Worm (Caenorhabditis elegans) whole organism, L3 larva: ENCODE data around the gene Y47D3B.4.

Source experiments
- R02D3.7 ChIP-seq: fragments of 150-350 bp; optimal IDR thresholded peaks from 2 replicates; lab custom pipeline; 2014; ENCODE audit warnings: missing biosample characterization, missing genetic modification characterization
- ZK546.5 ChIP-seq: sonication (generic microtip); optimal IDR thresholded peaks from 2 replicates; lab custom pipeline; 2017; ENCODE audit warnings: missing biosample characterization, missing genetic modification characterization
- ceh-16 ChIP-seq: sonication (generic microtip); optimal IDR thresholded peaks from 2 replicates; lab custom pipeline; 2017; ENCODE audit warnings: missing biosample characterization, missing genetic modification characterization
- ceh-28 ChIP-seq: fragments of 150-350 bp; optimal IDR thresholded peaks from 2 replicates; lab custom pipeline; 2014; ENCODE audit warnings: missing biosample characterization, missing genetic modification reagents, missing genetic modification characterization
- ceh-82 ChIP-seq: fragments of 150-350 bp; optimal IDR thresholded peaks from 2 replicates; lab custom pipeline; 2014; ENCODE audit warnings: missing biosample characterization, missing genetic modification characterization
- ceh-9 ChIP-seq: sonication (generic microtip); optimal IDR thresholded peaks from 2 replicates; lab custom pipeline; 2018; ENCODE audit warnings: missing biosample characterization, missing genetic modification characterization
- daf-12 ChIP-seq: fragments of 150-350 bp; optimal IDR thresholded peaks from 2 replicates; lab custom pipeline; 2014; ENCODE audit warnings: missing biosample characterization, missing genetic modification reagents, missing genetic modification characterization
- egl-27 ChIP-seq: sonication (generic microtip); optimal IDR thresholded peaks from 4 replicates; lab custom pipeline; 2017; ENCODE audit warnings: missing biosample characterization, missing genetic modification reagents, missing genetic modification characterization
- egl-5 ChIP-seq: fragments of 150-350 bp; optimal IDR thresholded peaks from 2 replicates; lab custom pipeline; 2017; ENCODE audit warnings: missing biosample characterization, missing genetic modification reagents, missing genetic modification characterization, inconsistent platforms
- eor-1 ChIP-seq, 2 experiments: fragments of 150-350 bp; optimal IDR thresholded peaks; 2 replicates each; lab custom pipeline; 2014 to 2018; ENCODE audit warnings: missing biosample characterization in 2 of 2, missing genetic modification characterization in 2 of 2
- fkh-10 ChIP-seq: sonication (generic microtip); optimal IDR thresholded peaks from 2 replicates; lab custom pipeline; 2017; ENCODE audit warnings: missing biosample characterization, missing genetic modification reagents, missing genetic modification characterization
- fkh-2 ChIP-seq: fragments of 150-350 bp; optimal IDR thresholded peaks from 2 replicates; lab custom pipeline; 2014; ENCODE audit warnings: missing biosample characterization, missing genetic modification reagents, missing genetic modification characterization
- fos-1 ChIP-seq: fragments of 150-350 bp; optimal IDR thresholded peaks from 2 replicates; lab custom pipeline; 2014; ENCODE audit warnings: missing biosample characterization, missing genetic modification characterization
- hmg-11 ChIP-seq: sonication (generic microtip); optimal IDR thresholded peaks from 2 replicates; lab custom pipeline; 2016; ENCODE audit warnings: missing genetic modification characterization, missing compliant biosample characterization
- jun-1 ChIP-seq: fragments of 150-350 bp; optimal IDR thresholded peaks from 2 replicates; lab custom pipeline; 2014; ENCODE audit warnings: missing biosample characterization, missing genetic modification reagents, missing genetic modification characterization
- lin-15B ChIP-seq: fragments of 150-350 bp; optimal IDR thresholded peaks from 2 replicates; lab custom pipeline; 2014; ENCODE audit warnings: missing biosample characterization, missing genetic modification characterization
- lsy-12 ChIP-seq: sonication (generic microtip); optimal IDR thresholded peaks from 2 replicates; lab custom pipeline; 2016; ENCODE audit warnings: mild to moderate bottlenecking, missing genetic modification characterization, missing compliant biosample characterization
- mdl-1 ChIP-seq: fragments of 150-350 bp; optimal IDR thresholded peaks from 2 replicates; lab custom pipeline; 2014; ENCODE audit warnings: missing biosample characterization, missing genetic modification characterization
- mml-1 ChIP-seq: fragments of 150-350 bp; sonication (generic microtip); optimal IDR thresholded peaks from 3 replicates; lab custom pipeline; 2014; ENCODE audit warnings: missing biosample characterization, missing genetic modification characterization
- nfya-1 ChIP-seq: sonication (generic microtip); optimal IDR thresholded peaks from 2 replicates; lab custom pipeline; 2017; ENCODE audit warnings: missing genetic modification characterization, mild to moderate bottlenecking, missing compliant biosample characterization, antibody characterized with exemption, moderate library complexity; ENCODE audit not compliant: insufficient read depth
- nhr-11 ChIP-seq: fragments of 150-350 bp; optimal IDR thresholded peaks from 2 replicates; lab custom pipeline; 2014; ENCODE audit warnings: missing biosample characterization, missing genetic modification characterization
- nhr-12 ChIP-seq: fragments of 150-350 bp; optimal IDR thresholded peaks from 2 replicates; lab custom pipeline; 2014; ENCODE audit warnings: missing biosample characterization, missing genetic modification characterization
- nhr-23 ChIP-seq: fragments of 150-350 bp; optimal IDR thresholded peaks from 2 replicates; lab custom pipeline; 2014; ENCODE audit warnings: missing biosample characterization, missing genetic modification reagents, missing genetic modification characterization
- nhr-25 ChIP-seq: sonication (generic microtip); optimal IDR thresholded peaks from 2 replicates; lab custom pipeline; 2017; ENCODE audit warnings: missing biosample characterization, missing genetic modification characterization
- nhr-43 ChIP-seq: sonication (generic microtip); optimal IDR thresholded peaks from 2 replicates; lab custom pipeline; 2016; ENCODE audit warnings: mild to moderate bottlenecking, missing genetic modification characterization, missing compliant biosample characterization; ENCODE audit not compliant: poor library complexity, severe bottlenecking
- nhr-67 ChIP-seq: fragments of 150-350 bp; optimal IDR thresholded peaks from 2 replicates; lab custom pipeline; 2014; ENCODE audit warnings: missing biosample characterization, missing genetic modification characterization
- nhr-77 ChIP-seq: fragments of 150-350 bp; optimal IDR thresholded peaks from 2 replicates; lab custom pipeline; 2014; ENCODE audit warnings: missing biosample characterization, missing genetic modification characterization
- pha-4 ChIP-seq: fragments of 150-350 bp; optimal IDR thresholded peaks from 2 replicates; lab custom pipeline; 2014; ENCODE audit warnings: missing biosample characterization, missing genetic modification reagents, missing genetic modification characterization
- pqm-1 ChIP-seq: fragments of 150-350 bp; optimal IDR thresholded peaks from 2 replicates; lab custom pipeline; 2017; ENCODE audit warnings: missing biosample characterization, missing genetic modification characterization, inconsistent platforms
- skn-1 ChIP-seq: fragments of 150-350 bp; optimal IDR thresholded peaks from 2 replicates; lab custom pipeline; 2014; ENCODE audit warnings: missing biosample characterization, missing genetic modification characterization
- snpc-4 ChIP-seq: fragments of 150-350 bp; optimal IDR thresholded peaks from 2 replicates; lab custom pipeline; 2014; ENCODE audit warnings: missing biosample characterization, missing genetic modification characterization
- tbx-2 ChIP-seq: sonication (generic microtip); optimal IDR thresholded peaks from 2 replicates; lab custom pipeline; 2016; ENCODE audit warnings: mild to moderate bottlenecking, missing genetic modification characterization, missing compliant biosample characterization
- unc-39 ChIP-seq: sonication (generic microtip); optimal IDR thresholded peaks from 4 replicates; lab custom pipeline; 2017; ENCODE audit warnings: missing biosample characterization, missing genetic modification characterization
- unc-62 ChIP-seq: fragments of 150-350 bp; sonication (generic microtip); optimal IDR thresholded peaks from 4 replicates; lab custom pipeline; 2014; ENCODE audit warnings: missing biosample characterization, missing genetic modification reagents, missing genetic modification characterization
- ztf-11 ChIP-seq: fragments of 150-350 bp; optimal IDR thresholded peaks from 2 replicates; lab custom pipeline; 2014; ENCODE audit warnings: missing biosample characterization, missing genetic modification characterization
- ztf-4 ChIP-seq: fragments of 150-350 bp; optimal IDR thresholded peaks from 2 replicates; lab custom pipeline; 2014; ENCODE audit warnings: missing biosample characterization, missing genetic modification characterization

Gene Y47D3B.4

ce11 chrIII:11402717-11403116, 2.4 kb upstream of the Y47D3B.4 start, which contains the start of gene Y47D3B.12:
Gene Y47D3B.12, plus strand, starts transcription at chrIII:11403017.
- TF ChIP-seq egl-27 (tag; lab: Kevin White, UChicago) (no peak), lsy-12 (tag; lab: Kevin White, UChicago) (no peak), ztf-4 (tag; lab: Kevin White, UChicago) (no peak), fkh-10 (GFP tag; lab: Kevin White, UChicago) (no peak), nfya-1 (tag; lab: Kevin White, UChicago) (no peak)

DNA sequence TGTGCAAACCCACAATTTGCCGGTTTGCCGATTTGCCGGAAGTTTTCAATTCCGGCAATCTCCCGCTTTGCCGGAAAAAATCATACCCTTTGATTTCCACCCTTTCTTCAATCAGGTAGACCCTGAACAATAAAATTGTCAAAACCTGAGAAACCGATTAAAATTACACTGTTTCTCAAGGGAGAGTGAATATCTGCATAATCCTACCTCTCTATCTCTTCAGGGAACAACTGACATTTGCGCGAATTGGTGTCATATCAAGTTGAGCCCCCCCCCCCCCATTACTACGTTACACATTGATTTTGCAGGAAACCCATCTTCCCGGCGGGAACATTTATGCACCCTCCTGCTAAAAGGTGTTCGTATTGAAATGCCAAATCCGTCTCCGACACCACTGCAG, 5.2 kb downstream of the Y47D3B.4 start, which contains the start of gene twk-31:
Gene twk-31 (plus strand): TSS at position 301 of the 400 bp plus-strand sequence.
- TF ChIP-seq ceh-82 (tag; lab: Kevin White, UChicago) (no peak), unc-39 (tag; lab: Kevin White, UChicago) (no peak), ceh-28 (tag; lab: Kevin White, UChicago) (no peak), snpc-4 (tag; lab: Kevin White, UChicago) (no peak), nhr-12 (tag; lab: Kevin White, UChicago) (no peak), nhr-23 (no peak), ceh-9 (tag; lab: Kevin White, UChicago) (no peak), fkh-10 (GFP tag; lab: Kevin White, UChicago) (no peak), pqm-1 (tag; lab: Kevin White, UChicago) (no peak), lsy-12 (tag; lab: Kevin White, UChicago) (no peak), egl-5 (tag; lab: Kevin White, UChicago) (no peak), ztf-11 (tag; lab: Kevin White, UChicago) (no peak), nhr-25 (tag; lab: Kevin White, UChicago) (no peak), ZK546.5 (no peak), mml-1 (tag; lab: Kevin White, UChicago) (no peak), ceh-16 (tag; lab: Kevin White, UChicago) (no peak), unc-62 (GFP tag; lab: Kevin White, UChicago) (no peak), nhr-11 (tag; lab: Kevin White, UChicago) (no peak), fos-1 (tag; lab: Kevin White, UChicago) (no peak)

DNA sequence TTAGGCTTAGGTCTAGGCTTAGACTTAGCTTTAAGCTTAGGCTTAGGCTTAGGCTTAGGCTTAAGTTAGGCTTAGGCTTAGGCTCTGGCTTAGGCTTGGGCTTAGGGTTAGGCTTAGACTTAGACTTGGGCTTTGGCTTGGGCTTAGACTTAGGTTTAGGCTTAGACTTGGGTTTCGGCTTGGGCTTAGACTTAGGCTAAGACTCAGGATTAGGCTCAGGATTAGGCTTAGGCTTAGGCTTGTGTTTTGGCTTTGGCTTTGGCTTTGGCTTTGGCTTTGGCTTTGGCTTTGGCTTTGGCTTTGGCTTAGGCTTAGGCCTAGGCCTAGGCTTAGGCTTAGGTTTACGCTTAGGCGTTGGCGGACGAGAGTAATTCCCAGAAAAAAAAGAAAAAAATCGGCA, 14.4 kb downstream of the Y47D3B.4 start:
- no peak for TF ChIP-seq lin-15B (tag; lab: Kevin White, UChicago)
- TF ChIP-seq nhr-43 (tag; lab: Kevin White, UChicago), result no peak
- no peak for TF ChIP-seq nhr-12 (tag; lab: Kevin White, UChicago)
- TF ChIP-seq nfya-1 (tag; lab: Kevin White, UChicago), result no peak
- no peak for TF ChIP-seq jun-1 (tag; lab: Kevin White, UChicago)
- TF ChIP-seq pqm-1 (tag; lab: Kevin White, UChicago), result no peak
- no peak for TF ChIP-seq daf-12 (tag; lab: Kevin White, UChicago)
- no peak for TF ChIP-seq ceh-82 (tag; lab: Kevin White, UChicago)
- TF ChIP-seq hmg-11 (tag; lab: Kevin White, UChicago), result no peak
- TF ChIP-seq nhr-11 (tag; lab: Kevin White, UChicago), result no peak
- TF ChIP-seq fkh-2 (tag; lab: Kevin White, UChicago), result no peak
- TF ChIP-seq egl-5 (tag; lab: Kevin White, UChicago), result no peak
- no peak for TF ChIP-seq nhr-67 (tag; lab: Kevin White, UChicago)
- TF ChIP-seq eor-1 (tag; optimal IDR thresholded peaks at IDR 0.05; lab: Kevin White, UChicago), result no peak
- TF ChIP-seq skn-1 (tag; lab: Kevin White, UChicago), result no peak
- TF ChIP-seq mml-1 (tag; lab: Kevin White, UChicago), result no peak
- TF ChIP-seq mdl-1 (tag; lab: Kevin White, UChicago), result no peak
- no peak for TF ChIP-seq R02D3.7
- TF ChIP-seq tbx-2, result no peak
- TF ChIP-seq, all 47 proteins: peak for 0

DNA sequence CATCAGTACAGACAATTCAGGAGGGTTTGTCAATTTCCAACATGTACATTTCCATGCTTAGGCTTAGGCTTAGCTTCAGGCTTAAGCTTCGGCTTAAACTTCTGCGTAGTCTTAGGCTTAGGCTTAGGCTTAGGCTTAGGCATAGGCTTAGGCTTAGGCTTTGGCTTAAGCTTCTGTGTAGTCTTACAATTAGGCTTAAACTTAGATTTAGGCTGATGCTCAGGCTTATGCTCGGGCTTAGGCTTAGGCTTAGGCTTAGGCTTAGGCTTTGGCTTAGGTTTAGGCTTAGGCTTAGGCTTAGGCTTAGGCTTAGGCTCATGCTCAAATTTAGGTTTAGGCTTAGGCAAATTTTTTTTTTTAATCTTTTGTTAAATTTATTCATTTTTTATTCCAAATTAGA, 19.7 kb downstream of the Y47D3B.4 start:
- TF ChIP-seq ztf-11 (tag; lab: Kevin White, UChicago), result no peak
- TF ChIP-seq unc-39 (tag; lab: Kevin White, UChicago), result no peak
- TF ChIP-seq tbx-2, result no peak
- TF ChIP-seq nhr-12 (tag; lab: Kevin White, UChicago), result no peak
- TF ChIP-seq lsy-12 (tag; lab: Kevin White, UChicago), result no peak
- no peak for TF ChIP-seq nhr-77 (tag; lab: Kevin White, UChicago)
- no peak for TF ChIP-seq fkh-2 (tag; lab: Kevin White, UChicago)
- no peak for TF ChIP-seq R02D3.7
- TF ChIP-seq nfya-1 (tag; lab: Kevin White, UChicago), result no peak
- TF ChIP-seq pha-4, result no peak
- no peak for TF ChIP-seq eor-1 (tag; optimal IDR thresholded peaks at IDR 0.05; lab: Kevin White, UChicago)
- TF ChIP-seq ZK546.5, result no peak
